Worm (Caenorhabditis elegans) whole organism, L2 larva: ENCODE data around the gene Y45F10C.1.

Experiments used
- ZK546.5 ChIP-seq: sonication (generic microtip); optimal IDR thresholded peaks from 2 replicates; lab custom pipeline; 2017; ENCODE audit warnings: missing biosample characterization, missing genetic modification characterization
- blmp-1 ChIP-seq: sonication (generic microtip); optimal IDR thresholded peaks from 2 replicates; lab custom pipeline; 2017; ENCODE audit warnings: missing genetic modification characterization, mild to moderate bottlenecking, missing compliant biosample characterization, antibody characterized with exemption, moderate library complexity; ENCODE audit not compliant: insufficient read depth
- fos-1 ChIP-seq: fragments of 150-350 bp; optimal IDR thresholded peaks from 2 replicates; lab custom pipeline; 2014; ENCODE audit warnings: missing biosample characterization, missing genetic modification characterization
- mdl-1 ChIP-seq, 2 experiments: fragments of 150-350 bp in 1 of 2; sonication (generic microtip) in 1 of 2; optimal IDR thresholded peaks; 2 replicates each; lab custom pipeline; 2017; ENCODE audit warnings: missing biosample characterization in 2 of 2, missing genetic modification characterization in 2 of 2
- nhr-11 ChIP-seq: fragments of 150-350 bp; optimal IDR thresholded peaks from 2 replicates; lab custom pipeline; 2014; ENCODE audit warnings: missing biosample characterization, missing genetic modification characterization
- snpc-4 ChIP-seq: fragments of 150-350 bp; optimal IDR thresholded peaks from 2 replicates; lab custom pipeline; 2014; ENCODE audit warnings: missing biosample characterization, missing genetic modification characterization

- TF ChIP-seq blmp-1 (tag; lab: Kevin White, UChicago) = no peak
- no peak for TF ChIP-seq nhr-11
- no peak for TF ChIP-seq ZK546.5
- TF ChIP-seq mdl-1 (tag; optimal IDR thresholded peaks at IDR 0.05; lab: Kevin White, UChicago) = no peak
- peak; percentile 73 for TF ChIP-seq fos-1 (tag; lab: Kevin White, UChicago)
- no peak for TF ChIP-seq snpc-4 (tag; lab: Kevin White, UChicago)
These were observed 20.3 kb downstream of the Y45F10C.1 start, which contains the start of gene ugt-22 for ce11 chrIV:13639027-13639426.
